Fruit fly (Drosophila melanogaster) whole organism: ENCODE measurements around the gene CG18213.
A peak's percentile ranks its signal among the peaks of the same experiment; 100 is the strongest.

Experiments used
- CG8478 ChIP-seq: fragments of >200 bp; optimal IDR thresholded peaks from 2 replicates; lab custom pipeline; 2018; ENCODE audit warnings: inconsistent platforms
- Dll ChIP-seq: fragments of >200 bp; optimal IDR thresholded peaks from 2 replicates; lab custom pipeline; 2017
- EcR ChIP-seq, 2 experiments: fragments of >200 bp; optimal IDR thresholded peaks; 2 replicates each; lab custom pipeline; 2017; ENCODE audit warnings: missing biosample characterization in 2 of 2, missing genetic modification characterization in 2 of 2, missing genetic modification reagents in 2 of 2
- pan ChIP-seq: fragments of >200 bp; optimal IDR thresholded peaks from 2 replicates; lab custom pipeline; 2017
- psq ChIP-seq: fragments of >200 bp; optimal IDR thresholded peaks from 2 replicates; lab custom pipeline; 2017
- usp ChIP-seq: fragments of >200 bp; optimal IDR thresholded peaks from 2 replicates; lab custom pipeline; 2017; ENCODE audit warnings: missing biosample characterization, missing genetic modification characterization, mixed read lengths

Gene CG18213

DNA sequence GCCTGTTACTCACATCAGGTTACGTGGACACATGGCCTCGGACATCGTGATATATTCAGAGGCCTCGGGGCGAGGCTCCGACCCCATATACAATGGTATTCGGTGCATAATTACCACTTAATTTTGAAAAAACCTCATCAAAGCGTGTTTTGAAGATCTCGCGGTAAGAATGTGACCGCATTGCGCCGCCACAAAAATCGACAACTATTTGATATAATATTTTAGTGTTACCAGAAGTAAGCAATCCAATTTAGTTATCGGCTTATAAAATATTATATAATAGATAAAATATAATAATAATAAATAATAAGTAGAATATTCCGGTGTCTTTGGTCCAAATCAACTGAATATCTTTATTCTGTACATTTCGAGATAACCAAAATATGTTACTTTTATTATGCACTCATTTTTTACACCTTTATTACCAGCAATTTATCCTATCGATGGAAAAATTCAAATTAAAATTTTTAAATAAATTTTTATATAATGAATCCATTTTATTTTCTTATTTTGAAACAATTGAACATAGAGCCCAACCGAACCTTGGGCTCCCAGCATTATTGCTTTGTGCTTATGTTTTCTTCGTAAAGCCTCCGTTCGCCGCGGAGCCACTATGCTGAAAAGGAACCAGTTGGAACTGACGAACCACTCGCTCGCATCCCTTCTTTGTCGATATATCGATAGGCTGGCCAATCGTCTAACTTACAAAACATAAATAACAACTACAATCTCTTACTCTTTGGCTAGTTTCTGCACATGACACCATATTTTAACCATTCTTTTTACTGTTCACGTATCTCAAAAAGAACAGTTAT, at the start of gene CG18213, which contains the start of gene Trm7-32:
Gene CG18213 (minus strand): TSS at position 211 of the 815 bp plus-strand sequence.
Gene Trm7-32 (plus strand): TSS at position 690 of the 815 bp plus-strand sequence.
- TF ChIP-seq pan (lab: Kevin White, UChicago) = no peak
- TF ChIP-seq EcR (GFP tag; optimal IDR thresholded peaks at IDR 0.05; lab: Kevin White, UChicago) = no peak
- TF ChIP-seq Dll = no peak
- no peak for TF ChIP-seq psq (lab: Kevin White, UChicago)
- TF ChIP-seq CG8478 (lab: Kevin White, UChicago) = no peak
- no peak for TF ChIP-seq usp

DNA sequence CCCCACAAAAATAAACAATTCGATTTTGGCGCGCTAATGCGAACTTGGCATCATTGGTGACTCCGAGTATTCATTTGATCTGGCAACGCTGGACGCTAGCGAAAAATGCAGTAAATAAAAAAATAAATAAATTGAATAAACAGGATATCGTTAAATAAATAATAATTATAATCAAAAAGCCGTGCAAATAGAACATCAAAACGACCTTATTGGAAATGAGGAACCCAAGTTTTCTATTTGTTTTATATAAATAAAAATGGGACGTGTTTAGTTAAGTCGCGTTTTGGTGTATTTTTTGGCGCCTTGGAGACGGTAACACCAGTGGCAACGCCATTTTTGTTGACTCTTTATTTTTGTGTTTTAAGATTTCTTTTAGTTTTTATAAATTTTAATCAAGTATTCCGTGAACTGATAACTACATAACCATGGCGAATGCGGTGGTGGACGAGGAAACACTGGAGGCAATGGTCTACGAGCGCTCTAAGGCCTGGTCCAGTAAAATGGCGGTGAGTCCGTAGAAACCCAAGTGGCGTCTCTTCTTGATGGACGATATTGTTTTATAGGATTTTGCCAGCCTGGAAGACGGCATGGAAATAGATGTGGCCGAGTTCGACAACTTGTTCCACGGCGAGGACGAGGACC, 48.1 kb upstream of the CG18213 start, which contains the start of gene cal1:
Gene cal1 (plus strand): TSS at position 304 of the 642 bp plus-strand sequence.
- no peak for TF ChIP-seq usp
- no peak for TF ChIP-seq Dll
- no peak for TF ChIP-seq pan (lab: Kevin White, UChicago)
- TF ChIP-seq CG8478 (lab: Kevin White, UChicago) = no peak
- TF ChIP-seq EcR (GFP tag; optimal IDR thresholded peaks at IDR 0.05; lab: Kevin White, UChicago) = no peak
- TF ChIP-seq psq (lab: Kevin White, UChicago) = no peak

- TF ChIP-seq CG8478 (lab: Kevin White, UChicago) = no peak
- TF ChIP-seq EcR (GFP tag; optimal IDR thresholded peaks at IDR 0.05; lab: Kevin White, UChicago) = no peak
- no peak for TF ChIP-seq pan (lab: Kevin White, UChicago)
- no peak for TF ChIP-seq Dll
- TF ChIP-seq psq (lab: Kevin White, UChicago) = no peak
- TF ChIP-seq usp = no peak
Observed at dm6 chr3R:17085029-17085807, 45.2 kb upstream of the CG18213 start, which contains the start of gene GckIII. Gene GckIII, plus strand, starts transcription at chr3R:17085513.

dm6 chr3R:17082471-17082870, 42.5 kb upstream of the CG18213 start:
- TF ChIP-seq usp = no peak
- TF ChIP-seq CG8478 (lab: Kevin White, UChicago) = no peak
- TF ChIP-seq EcR (GFP tag; optimal IDR thresholded peaks at IDR 0.05; lab: Kevin White, UChicago) = no peak
- TF ChIP-seq pan (lab: Kevin White, UChicago) = no peak
- TF ChIP-seq Dll = no peak
- no peak for TF ChIP-seq psq (lab: Kevin White, UChicago)

dm6 chr3R:17081359-17081935, 41.4 kb upstream of the CG18213 start:
- TF ChIP-seq psq (lab: Kevin White, UChicago) = no peak
- TF ChIP-seq EcR (GFP tag; optimal IDR thresholded peaks at IDR 0.05; lab: Kevin White, UChicago) = no peak
- TF ChIP-seq Dll = no peak
- TF ChIP-seq CG8478 (lab: Kevin White, UChicago) = no peak
- no peak for TF ChIP-seq usp
- TF ChIP-seq pan (lab: Kevin White, UChicago) = no peak

DNA sequence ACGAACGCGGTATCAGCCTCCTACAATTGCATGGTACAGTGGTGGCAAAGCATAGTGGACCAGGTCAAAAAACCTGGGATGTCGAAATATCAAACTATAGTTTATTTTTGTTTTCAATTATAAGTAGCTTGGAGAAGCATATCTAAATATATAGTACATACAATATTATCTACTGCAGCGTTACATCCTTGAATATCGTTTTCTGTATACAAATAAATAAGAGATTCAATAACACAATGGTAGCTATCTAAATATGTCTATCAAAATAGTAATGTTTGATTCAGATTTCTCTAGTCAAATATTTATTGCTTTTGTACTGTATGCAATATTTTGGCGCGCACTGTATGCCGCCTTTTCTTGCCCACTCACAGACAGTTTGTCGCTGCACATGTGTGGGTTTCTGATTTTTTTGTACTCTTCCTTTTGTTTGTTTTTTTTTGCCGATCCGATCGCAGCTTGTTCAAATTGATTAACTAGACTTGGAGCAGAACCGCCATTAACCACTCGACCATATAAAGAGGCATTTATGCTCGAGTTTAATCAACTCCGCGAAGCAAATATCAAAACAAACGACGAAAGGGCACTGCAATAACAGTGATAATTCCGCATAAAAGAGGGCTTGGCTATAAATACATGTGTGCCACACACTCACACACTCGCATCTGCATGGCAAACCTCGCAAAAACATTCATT, 40.8 kb upstream of the CG18213 start:
- TF ChIP-seq CG8478 (lab: Kevin White, UChicago) (no peak), usp (no peak), pan (lab: Kevin White, UChicago) (no peak)

DNA sequence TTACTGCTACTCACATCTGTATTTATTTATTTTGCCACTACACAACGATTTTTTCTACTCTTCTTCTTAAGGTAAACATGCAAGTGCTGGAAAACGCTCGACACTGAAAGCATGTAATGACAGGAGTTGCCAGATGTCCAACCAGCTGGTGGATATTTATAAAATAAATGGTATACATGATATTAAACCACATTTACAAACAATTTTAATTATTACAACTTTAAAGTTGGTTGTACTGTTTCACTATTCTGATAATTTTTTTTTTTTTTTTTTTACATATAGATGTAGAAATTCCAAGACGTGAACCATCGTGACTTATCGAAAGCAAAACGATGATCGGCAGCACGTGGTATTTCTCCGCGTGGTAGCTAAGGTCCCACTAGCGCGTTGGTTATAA, 39.9 kb upstream of the CG18213 start, which contains the start of the genes Keap1 and kuk:
Gene Keap1 (minus strand): TSS at position 87 of the 397 bp plus-strand sequence.
Gene kuk (plus strand): TSS at position 386 of the 397 bp plus-strand sequence.
- TF ChIP-seq Dll (no peak), psq (lab: Kevin White, UChicago) (no peak), CG8478 (lab: Kevin White, UChicago) (no peak), usp (no peak), EcR (GFP tag; optimal IDR thresholded peaks at IDR 0.05; lab: Kevin White, UChicago) (no peak), pan (lab: Kevin White, UChicago) (no peak)

DNA sequence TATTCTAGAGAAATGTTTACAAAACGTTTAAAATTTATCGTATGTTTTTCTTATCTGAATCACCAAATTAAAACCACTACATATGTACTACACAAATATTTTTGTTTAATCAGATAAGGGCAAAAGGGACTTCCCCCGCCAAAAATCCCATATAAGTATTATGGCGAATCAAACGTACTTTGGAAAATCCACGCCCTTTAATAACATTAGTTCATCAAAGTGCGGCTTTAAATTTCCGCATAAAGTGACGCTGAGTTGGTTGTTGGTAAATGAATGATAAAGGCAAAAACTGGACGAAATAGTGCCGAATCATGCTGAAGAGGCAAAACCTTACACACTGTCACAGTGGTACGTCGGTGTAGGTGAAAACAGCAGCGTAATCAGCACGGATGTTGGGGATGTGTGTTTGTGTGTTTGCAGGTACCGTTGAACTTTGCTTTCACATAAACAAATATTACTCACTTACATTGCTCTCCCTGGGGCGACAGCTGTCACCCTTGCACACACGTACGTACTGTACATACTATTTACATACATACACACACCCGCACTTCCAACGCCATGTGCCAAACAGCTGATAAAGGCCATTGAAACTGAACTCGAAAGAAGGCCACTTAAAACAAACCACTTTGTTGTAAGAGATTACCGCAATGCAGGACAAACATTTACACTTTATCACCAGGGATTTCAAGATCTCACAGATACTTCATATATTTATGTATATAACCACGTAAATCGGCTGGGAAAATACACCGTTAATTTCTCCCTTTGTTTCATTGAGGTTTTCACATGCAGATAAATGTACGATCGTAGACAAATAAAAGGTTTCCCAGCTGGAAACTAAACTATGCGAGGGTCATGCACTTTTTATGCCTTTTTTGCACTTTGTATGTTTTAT, 39.2 kb upstream of the CG18213 start:
- TF ChIP-seq pan (lab: Kevin White, UChicago) (no peak), EcR (GFP tag; optimal IDR thresholded peaks at IDR 0.05; lab: Kevin White, UChicago) (no peak), Dll (no peak), usp (no peak), CG8478 (lab: Kevin White, UChicago) (no peak), psq (lab: Kevin White, UChicago) (no peak)

DNA sequence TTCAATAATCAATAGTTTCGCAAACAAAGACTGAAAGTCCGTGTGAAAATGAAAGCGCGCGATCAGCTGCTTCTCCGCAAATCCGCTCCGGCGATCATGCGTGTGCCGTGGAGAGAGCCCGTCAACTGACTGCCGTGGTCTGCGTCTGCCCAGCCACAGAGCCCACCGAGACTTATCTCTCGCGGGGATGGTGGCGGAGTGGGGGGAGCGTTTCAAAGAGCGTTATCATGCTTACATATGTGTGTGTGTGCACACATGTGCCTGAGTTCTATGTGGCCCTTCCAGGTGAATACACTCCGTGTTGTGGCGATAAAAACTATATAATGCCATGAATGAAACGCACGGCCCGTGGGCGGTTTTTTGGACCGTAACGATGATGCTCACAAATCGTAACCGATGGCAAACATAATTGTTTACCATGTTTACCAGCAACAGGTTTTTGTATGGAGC, 38.0 kb upstream of the CG18213 start:
- TF ChIP-seq EcR (GFP tag; optimal IDR thresholded peaks at IDR 0.05; lab: Kevin White, UChicago) (peak in 1 of 2 experiments; percentile 33), CG8478 (lab: Kevin White, UChicago) (no peak), Dll (no peak), psq (lab: Kevin White, UChicago) (no peak), pan (lab: Kevin White, UChicago) (no peak)
